Worm (Caenorhabditis elegans): ENCODE measurements around the gene urb-1.

The urb-1 gene

DNA sequence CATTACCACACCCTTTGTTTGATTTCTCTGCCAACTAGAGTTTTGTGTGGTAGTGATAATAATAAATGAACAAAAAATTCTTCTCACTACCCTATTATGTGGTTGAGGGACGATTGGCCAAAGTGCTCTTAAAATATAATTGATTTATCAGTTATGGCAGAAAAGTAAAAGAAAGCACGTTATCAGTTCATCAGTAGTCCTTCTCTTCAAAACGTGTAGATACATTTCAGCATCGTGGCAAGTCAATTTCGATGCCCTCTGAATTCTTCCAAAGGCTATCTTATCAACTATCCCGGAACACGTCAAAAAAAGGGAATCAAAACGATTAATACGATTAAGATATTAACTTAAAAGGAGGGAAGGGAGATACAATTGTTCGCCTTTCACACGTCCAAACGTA is 10.9 kb downstream of the urb-1 start:
- TF ChIP-seq unc-86 (tag; optimal IDR thresholded peaks at IDR 0.05) (no peak), nhr-11 (tag; optimal IDR thresholded peaks at IDR 0.05) (no peak), ceh-9 (tag; optimal IDR thresholded peaks at IDR 0.05) (no peak), elt-2 (tag; optimal IDR thresholded peaks at IDR 0.05) (peak; percentile 54)

DNA sequence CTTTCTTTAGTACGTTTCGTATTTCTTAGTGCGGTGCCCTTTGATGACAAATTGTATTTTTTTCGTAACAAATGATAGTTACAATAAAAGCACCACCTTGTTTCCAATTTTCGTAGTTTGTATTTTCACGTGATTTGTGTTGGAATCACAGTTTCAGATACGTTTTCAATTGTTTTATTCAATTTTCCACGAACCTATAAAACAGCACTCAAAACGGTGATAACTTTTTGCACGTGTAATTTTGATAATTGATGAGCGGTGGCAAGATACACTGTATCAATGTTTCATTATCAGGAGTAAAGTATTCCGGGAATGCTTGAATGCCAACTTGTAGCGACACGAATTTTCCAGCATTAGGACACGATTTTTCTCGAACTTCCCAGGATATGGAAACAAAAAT is 12.8 kb downstream of the urb-1 start:
- TF ChIP-seq elt-2 (tag; optimal IDR thresholded peaks at IDR 0.05) (peak; percentile 24), dve-1 (tag; optimal IDR thresholded peaks at IDR 0.05) (no peak)

DNA sequence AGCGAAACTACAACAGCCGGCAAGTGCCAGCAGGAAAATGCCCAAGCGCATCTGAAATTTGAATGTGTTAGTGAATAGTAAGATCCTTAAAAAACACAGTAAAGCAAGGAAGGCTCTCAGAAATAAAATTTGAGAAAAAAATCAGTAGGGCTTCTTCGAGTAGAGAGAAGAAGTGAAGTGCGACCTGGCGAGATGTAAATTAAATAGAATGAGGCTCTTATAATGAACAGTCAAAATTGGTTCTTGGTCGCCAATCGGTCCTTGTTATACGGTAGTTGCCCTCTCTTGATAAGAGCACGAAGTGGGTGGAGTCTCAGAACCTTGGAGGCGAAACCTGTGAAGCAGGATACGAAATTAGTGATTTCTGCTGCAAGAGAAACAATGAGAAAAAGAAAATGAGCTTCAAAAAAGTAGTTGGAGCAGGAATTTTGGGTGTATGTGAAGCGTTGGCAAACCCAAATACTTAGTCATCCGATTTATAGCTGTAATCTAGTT is 15.2 kb downstream of the urb-1 start, which contains the start of gene bcf-1:
bcf-1 (minus strand) TSS at position 51 of the 495 bp plus-strand sequence.
- TF ChIP-seq tbx-2 (tag; optimal IDR thresholded peaks at IDR 0.05) (no peak), nhr-232 (tag; optimal IDR thresholded peaks at IDR 0.05) (no peak)

DNA sequence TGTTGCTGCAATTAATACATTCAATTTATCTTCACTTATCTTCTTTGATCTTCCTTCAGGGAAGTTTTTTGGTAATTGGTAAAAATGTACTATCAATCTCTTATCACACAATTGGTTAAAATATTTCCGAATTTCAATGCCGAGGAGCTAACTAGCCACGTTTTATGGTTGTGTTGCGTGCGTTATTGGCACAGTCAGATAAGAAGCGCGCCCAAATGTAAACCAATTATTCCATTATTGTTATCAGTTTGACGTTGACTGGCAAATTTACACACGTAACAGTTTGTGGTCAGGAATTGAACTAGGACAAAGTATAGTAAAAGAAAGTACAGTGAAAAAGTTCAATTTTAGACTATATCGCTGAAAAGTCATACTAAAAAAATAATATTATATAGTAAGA is 16.4 kb downstream of the urb-1 start:
- no peak for TF ChIP-seq elt-4 (tag; optimal IDR thresholded peaks at IDR 0.05)
- peak; percentile 13 for TF ChIP-seq elt-2 (tag; optimal IDR thresholded peaks at IDR 0.05)

DNA sequence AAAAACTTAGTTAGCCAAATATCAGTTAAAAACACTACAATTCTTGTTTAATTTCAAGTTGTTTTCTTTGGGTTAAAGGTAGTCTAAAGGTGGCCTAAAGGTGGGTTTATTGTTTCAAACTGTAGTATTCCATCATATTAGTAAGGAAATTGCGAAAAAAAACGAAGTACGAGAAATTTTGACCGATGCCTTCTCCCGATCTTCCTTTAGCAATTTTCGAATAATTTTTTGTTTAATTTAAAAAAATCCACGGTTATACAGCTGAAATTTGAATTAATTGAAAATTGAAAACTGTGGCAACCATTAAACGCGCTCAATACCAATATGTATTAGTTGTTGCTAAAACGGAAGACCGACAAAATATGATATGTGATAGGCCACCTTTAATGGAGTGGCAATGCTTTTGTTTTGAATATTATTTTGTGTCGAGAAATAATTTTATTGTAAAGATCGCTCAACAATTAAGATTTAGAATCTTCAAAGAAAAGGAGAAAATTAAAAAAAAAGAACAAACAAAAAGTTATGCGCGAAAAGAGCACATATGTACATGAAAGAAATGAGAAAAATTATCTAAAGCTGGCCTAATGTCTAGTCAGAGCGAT is 22.9 kb downstream of the urb-1 start:
- TF ChIP-seq tbx-7 (tag; optimal IDR thresholded peaks at IDR 0.05) (no peak), elt-4 (tag; optimal IDR thresholded peaks at IDR 0.05) (no peak), ceh-19 (GFP tag; optimal IDR thresholded peaks at IDR 0.05) (no peak), hlh-30 (tag; optimal IDR thresholded peaks at IDR 0.05; ENCODE audit: insufficient read depth) (no peak)

DNA sequence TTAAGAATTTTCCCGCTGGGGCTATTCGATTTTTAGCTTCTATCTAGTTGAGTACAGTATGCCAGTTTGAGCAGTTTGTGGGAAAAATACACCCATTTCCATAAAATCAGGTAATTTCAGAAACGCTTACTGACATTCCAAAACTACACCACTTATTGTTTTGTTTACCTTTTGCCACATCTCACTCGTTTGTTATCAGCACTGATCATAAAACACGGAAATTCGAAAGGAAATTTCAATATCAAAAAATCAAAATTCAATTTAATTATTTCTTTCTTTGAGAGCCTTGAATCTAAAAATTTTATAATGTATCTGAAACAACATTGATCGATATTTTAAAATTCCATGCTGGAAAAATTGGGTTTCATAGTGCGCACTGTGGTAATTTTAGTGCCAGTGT is 23.4 kb downstream of the urb-1 start:
- TF ChIP-seq ceh-14 (tag; optimal IDR thresholded peaks at IDR 0.05) = no peak

DNA sequence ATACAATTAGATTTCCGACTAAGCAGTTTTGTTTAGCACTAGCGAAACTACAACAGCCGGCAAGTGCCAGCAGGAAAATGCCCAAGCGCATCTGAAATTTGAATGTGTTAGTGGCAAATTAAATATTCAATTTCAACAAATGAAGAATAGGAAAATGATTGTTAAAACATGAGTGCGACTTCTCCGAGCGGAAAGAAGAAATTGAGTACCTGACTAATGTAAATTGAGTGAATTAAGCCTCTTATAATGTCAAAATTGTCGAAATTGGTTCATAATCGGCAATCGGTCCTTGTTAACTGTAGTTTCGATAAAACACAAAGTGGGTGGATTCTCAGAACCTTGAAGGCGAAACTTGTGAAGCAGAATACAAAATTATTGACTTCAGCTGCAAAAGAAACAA is 24.1 kb downstream of the urb-1 start, which contains the start of gene gfi-1:
gfi-1 (minus strand) TSS at position 101 of the 400 bp plus-strand sequence.
- TF ChIP-seq elt-2 (tag; optimal IDR thresholded peaks at IDR 0.05) (no peak), sox-2 (GFP tag; IDR thresholded peaks at IDR 0.05) (no peak), F13H6.1 (tag; optimal IDR thresholded peaks at IDR 0.05) (no peak), hlh-15 (tag; optimal IDR thresholded peaks at IDR 0.05) (no peak), ceh-2 (tag; optimal IDR thresholded peaks at IDR 0.05) (no peak), elt-4 (tag; optimal IDR thresholded peaks at IDR 0.05) (no peak), zip-5 (tag; optimal IDR thresholded peaks at IDR 0.05) (no peak), fkh-10 (GFP tag; optimal IDR thresholded peaks at IDR 0.05) (no peak), fkh-6 (tag; optimal IDR thresholded peaks at IDR 0.05) (no peak)

DNA sequence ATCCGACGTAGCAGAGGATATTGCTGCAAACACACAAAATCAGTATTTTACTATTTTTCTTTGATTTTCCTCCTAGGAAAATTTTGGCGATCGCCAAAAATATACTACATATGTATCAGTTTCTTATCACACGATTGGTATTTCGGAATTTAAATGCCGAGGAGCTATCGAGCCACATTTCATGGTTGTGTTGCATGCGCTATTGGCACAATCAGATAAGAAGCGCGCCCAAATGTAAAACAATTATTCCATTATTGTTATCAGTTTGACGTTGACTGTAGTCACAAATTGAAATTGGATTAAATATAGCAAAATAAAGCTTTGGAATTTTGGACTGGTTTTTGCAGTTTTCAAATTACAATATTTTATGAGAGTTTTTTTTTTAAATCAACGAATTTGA is 25.0 kb downstream of the urb-1 start:
- TF ChIP-seq ceh-9 (tag; optimal IDR thresholded peaks at IDR 0.05) (no peak), C08G9.2 (tag; optimal IDR thresholded peaks at IDR 0.05) (no peak), ceh-45 (GFP tag; IDR thresholded peaks at IDR 0.05) (no peak), pat-9 (tag; optimal IDR thresholded peaks at IDR 0.05) (no peak), zip-5 (tag; optimal IDR thresholded peaks at IDR 0.05) (no peak), tbx-7 (tag; optimal IDR thresholded peaks at IDR 0.05) (no peak), sdc-2 (tag; optimal IDR thresholded peaks at IDR 0.05) (no peak), unc-55 (GFP tag; optimal IDR thresholded peaks at IDR 0.05) (no peak), elt-2 (tag; optimal IDR thresholded peaks at IDR 0.05) (no peak), nhr-232 (tag; optimal IDR thresholded peaks at IDR 0.05) (no peak)

DNA sequence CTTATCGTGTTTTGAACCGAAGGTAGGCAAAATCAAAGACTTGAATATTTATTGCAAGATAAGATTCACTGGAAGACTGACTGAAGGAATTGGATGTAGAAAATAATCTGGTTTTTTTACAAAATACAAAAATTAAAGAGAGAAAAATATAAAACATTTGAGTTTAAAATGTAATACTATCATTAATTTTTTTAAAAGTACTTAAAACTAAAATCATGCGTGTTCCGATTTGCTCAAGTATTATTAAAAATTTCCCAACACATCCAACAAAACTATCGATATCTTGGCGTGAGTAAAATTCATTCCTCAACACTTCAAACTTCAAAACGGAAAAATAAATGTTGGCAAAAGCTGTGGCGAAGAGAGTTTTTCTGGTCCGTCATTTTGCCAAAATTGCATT is 33.8 kb downstream of the urb-1 start, which contains the start of gene F57F4.1:
F57F4.1 (plus strand) TSS at position 301 of the 400 bp plus-strand sequence.
- TF ChIP-seq dve-1 (tag; optimal IDR thresholded peaks at IDR 0.05) = no peak
- no peak for TF ChIP-seq nhr-232 (tag; optimal IDR thresholded peaks at IDR 0.05)
- no peak for TF ChIP-seq ceh-18 (tag; optimal IDR thresholded peaks at IDR 0.05)
- TF ChIP-seq ztf-16 (tag; optimal IDR thresholded peaks at IDR 0.05) = no peak
- no peak for TF ChIP-seq nfya-1 (tag; optimal IDR thresholded peaks at IDR 0.05)
- no peak for TF ChIP-seq ama-1 (optimal IDR thresholded peaks at IDR 0.05)
- TF ChIP-seq T23F11.4 (GFP tag; optimal IDR thresholded peaks at IDR 0.05) = no peak
- TF ChIP-seq madf-2 (tag; optimal IDR thresholded peaks at IDR 0.05) = no peak
- no peak for TF ChIP-seq sdc-2 (tag; optimal IDR thresholded peaks at IDR 0.05)
- no peak for TF ChIP-seq tbx-7 (tag; optimal IDR thresholded peaks at IDR 0.05)
- TF ChIP-seq pqm-1 (tag; optimal IDR thresholded peaks at IDR 0.05) = no peak
- no peak for TF ChIP-seq hlh-6 (tag; optimal IDR thresholded peaks at IDR 0.05)
- TF ChIP-seq C38D4.7 (GFP tag; optimal IDR thresholded peaks at IDR 0.05) = no peak
- no peak for TF ChIP-seq pat-9 (tag; optimal IDR thresholded peaks at IDR 0.05)
- no peak for TF ChIP-seq ceh-6 (GFP tag; optimal IDR thresholded peaks at IDR 0.05)
